Worm (Caenorhabditis elegans) whole organism, L4/young adult: Measurements from ENCODE around the gene dhs-26.

ENCODE experiments used
- W03F9.2 ChIP-seq: fragments of 150-350 bp; optimal IDR thresholded peaks from 2 replicates; lab custom pipeline; 2014; ENCODE audit warnings: missing biosample characterization, missing genetic modification characterization
- him-1 ChIP-seq: sonication (generic microtip); optimal IDR thresholded peaks from 2 replicates; lab custom pipeline; 2016; ENCODE audit warnings: missing genotype, missing genetic modification reagents, missing genetic modification characterization, missing compliant biosample characterization

ce11 chrX:3366782-3367181, 4.5 kb upstream of the dhs-26 start:
- no peak for TF ChIP-seq W03F9.2 (tag; lab: Kevin White, UChicago)
- TF ChIP-seq him-1 = no peak
